Worm (Caenorhabditis elegans) whole organism, mixed stage, embryonic: ENCODE data around the gene srj-6.
A peak's percentile ranks its signal among the peaks of the same experiment; 100 is the strongest.

Experiments
- M03D4.4 ChIP-seq: sonication (generic microtip); optimal IDR thresholded peaks from 2 replicates; lab custom pipeline; 2017; ENCODE audit warnings: mild to moderate bottlenecking, missing genetic modification characterization, missing compliant biosample characterization
- bed-3 ChIP-seq: fragments of 200-800 bp; sonication (Bioruptor generic); optimal IDR thresholded peaks from 3 replicates; lab custom pipeline; 2018; ENCODE audit warnings: mild to moderate bottlenecking, missing genetic modification characterization, moderate library complexity, missing compliant biosample characterization
- ceh-39 ChIP-seq: fragments of 150-350 bp; optimal IDR thresholded peaks from 2 replicates; lab custom pipeline; 2014; ENCODE audit warnings: missing biosample characterization, missing genetic modification characterization
- ceh-43 ChIP-seq: fragments of 200-800 bp; sonication (Bioruptor generic); optimal IDR thresholded peaks from 2 replicates; lab custom pipeline; 2018; ENCODE audit warnings: mild to moderate bottlenecking, missing genetic modification characterization, moderate library complexity, missing compliant biosample characterization
- ces-1 ChIP-seq: fragments of 150-350 bp; optimal IDR thresholded peaks from 2 replicates; lab custom pipeline; 2014; ENCODE audit warnings: missing biosample characterization, missing genetic modification reagents, missing genetic modification characterization
- cnd-1 ChIP-seq: fragments of 200-800 bp; sonication (Bioruptor generic); optimal IDR thresholded peaks from 2 replicates; lab custom pipeline; 2018; ENCODE audit warnings: mild to moderate bottlenecking, missing genetic modification characterization, missing compliant biosample characterization
- drap-1 ChIP-seq: fragments of 200-800 bp; sonication (Bioruptor generic); optimal IDR thresholded peaks from 3 replicates; lab custom pipeline; 2018; ENCODE audit warnings: mild to moderate bottlenecking, missing genetic modification characterization, missing compliant biosample characterization
- elt-1 ChIP-seq: sonication (generic microtip); optimal IDR thresholded peaks from 2 replicates; lab custom pipeline; 2017; ENCODE audit warnings: missing genetic modification characterization, mild to moderate bottlenecking, missing compliant biosample characterization, antibody characterized with exemption, moderate library complexity, borderline replicate concordance; ENCODE audit not compliant: insufficient read depth
- elt-3 ChIP-seq: fragments of 150-350 bp; optimal IDR thresholded peaks from 2 replicates; lab custom pipeline; 2014; ENCODE audit warnings: missing biosample characterization, missing genetic modification characterization
- ham-2 ChIP-seq: fragments of 200-800 bp; sonication (Bioruptor generic); optimal IDR thresholded peaks from 2 replicates; lab custom pipeline; 2018; ENCODE audit warnings: mild to moderate bottlenecking, missing genetic modification characterization, missing compliant biosample characterization
- hlh-1 ChIP-seq: fragments of 150-350 bp; optimal IDR thresholded peaks from 2 replicates; lab custom pipeline; 2014; ENCODE audit warnings: missing biosample characterization, missing genetic modification reagents, missing genetic modification characterization
- lin-13 ChIP-seq: fragments of 150-350 bp; optimal IDR thresholded peaks from 2 replicates; lab custom pipeline; 2014; ENCODE audit warnings: missing biosample characterization, missing genetic modification characterization
- lin-32 ChIP-seq: fragments of 200-800 bp; sonication (Bioruptor generic); optimal IDR thresholded peaks from 2 replicates; lab custom pipeline; 2018; ENCODE audit warnings: mild to moderate bottlenecking, missing genetic modification characterization, missing compliant biosample characterization
- lsy-2 ChIP-seq: fragments of 150-350 bp; optimal IDR thresholded peaks from 2 replicates; lab custom pipeline; 2014; ENCODE audit warnings: missing biosample characterization, missing genetic modification characterization
- mab-5 ChIP-seq: fragments of 150-350 bp; optimal IDR thresholded peaks from 2 replicates; lab custom pipeline; 2014; ENCODE audit warnings: missing biosample characterization, missing genetic modification characterization
- mls-2 ChIP-seq: sonication (generic microtip); optimal IDR thresholded peaks from 2 replicates; lab custom pipeline; 2016; ENCODE audit warnings: mild to moderate bottlenecking, missing genetic modification characterization, moderate library complexity, missing compliant biosample characterization
- nhr-2 ChIP-seq: fragments of 150-350 bp; optimal IDR thresholded peaks from 2 replicates; lab custom pipeline; 2014; ENCODE audit warnings: missing biosample characterization, missing genetic modification characterization
- nhr-237 ChIP-seq: fragments of 150-350 bp; optimal IDR thresholded peaks from 2 replicates; lab custom pipeline; 2014; ENCODE audit warnings: missing biosample characterization, missing genetic modification characterization
- nhr-28 ChIP-seq: fragments of 150-350 bp; optimal IDR thresholded peaks from 2 replicates; lab custom pipeline; 2014; ENCODE audit warnings: missing biosample characterization, missing genetic modification characterization
- nhr-76 ChIP-seq: sonication (generic microtip); optimal IDR thresholded peaks from 2 replicates; lab custom pipeline; 2017; ENCODE audit warnings: missing biosample characterization, missing genetic modification characterization
- pha-4 ChIP-seq: fragments of 150-350 bp; optimal IDR thresholded peaks from 2 replicates; lab custom pipeline; 2018; ENCODE audit warnings: missing biosample characterization, missing genetic modification reagents, missing genetic modification characterization
- snpc-4 ChIP-seq: fragments of 150-350 bp; optimal IDR thresholded peaks from 2 replicates; lab custom pipeline; 2014; ENCODE audit warnings: missing biosample characterization, missing genetic modification characterization
- sptf-1 ChIP-seq: sonication (generic microtip); optimal IDR thresholded peaks from 2 replicates; lab custom pipeline; 2017; ENCODE audit warnings: mild to moderate bottlenecking, missing genetic modification characterization, moderate library complexity, missing compliant biosample characterization
- tbx-8 ChIP-seq: fragments of 200-800 bp; sonication (Bioruptor generic); optimal IDR thresholded peaks from 2 replicates; lab custom pipeline; 2018; ENCODE audit warnings: mild to moderate bottlenecking, missing genetic modification characterization, moderate library complexity, missing compliant biosample characterization
- unc-120 ChIP-seq: sonication (generic microtip); optimal IDR thresholded peaks from 2 replicates; lab custom pipeline; 2017; ENCODE audit warnings: missing genetic modification characterization, missing compliant biosample characterization; ENCODE audit not compliant: poor library complexity, severe bottlenecking
- unc-62 ChIP-seq: fragments of 150-350 bp; optimal IDR thresholded peaks from 2 replicates; lab custom pipeline; 2014; ENCODE audit warnings: missing biosample characterization, missing genetic modification reagents, missing genetic modification characterization
- zip-8 ChIP-seq: fragments of 150-350 bp; optimal IDR thresholded peaks from 2 replicates; lab custom pipeline; 2014; ENCODE audit warnings: missing biosample characterization, missing genetic modification characterization
- ztf-11 ChIP-seq: fragments of 150-350 bp; optimal IDR thresholded peaks from 2 replicates; lab custom pipeline; 2014; ENCODE audit warnings: missing biosample characterization, missing genetic modification characterization

Gene srj-6

DNA sequence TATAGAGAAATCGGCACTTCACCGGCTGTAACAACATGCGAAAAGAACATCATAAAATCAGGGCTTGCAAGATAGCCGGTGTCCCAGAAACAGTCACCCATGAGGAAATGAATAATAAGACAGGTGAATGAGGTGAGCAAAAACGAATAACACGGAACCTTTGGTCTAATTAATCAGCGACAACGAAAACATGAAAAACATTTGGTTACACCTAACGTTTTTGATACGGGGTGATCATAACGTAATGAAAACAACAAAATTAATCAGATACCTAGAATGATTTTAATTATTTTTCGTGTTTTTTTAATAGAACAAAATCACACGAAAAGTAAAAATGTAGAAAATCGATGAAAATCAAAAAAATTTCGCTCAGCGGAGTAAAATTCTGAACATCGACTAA lies 1.5 kb upstream of the srj-6 start, which contains the start of gene srh-245:
Gene srh-245 (minus strand): TSS at position 101 of the 400 bp plus-strand sequence.
- TF ChIP-seq drap-1 (GFP tag; lab: Kevin White, UChicago) (no peak), nhr-28 (tag; lab: Kevin White, UChicago) (no peak), ceh-39 (tag; lab: Kevin White, UChicago) (no peak), elt-1 (tag; lab: Kevin White, UChicago) (no peak), elt-3 (no peak), nhr-76 (tag; lab: Kevin White, UChicago) (no peak), zip-8 (tag; lab: Kevin White, UChicago) (no peak), hlh-1 (no peak), ztf-11 (tag; lab: Kevin White, UChicago) (no peak), M03D4.4 (tag; lab: Kevin White, UChicago) (no peak), ham-2 (no peak)

ce11 chrV:652940-653339 lies 1.4 kb downstream of the srj-6 start, which contains the start of gene srj-5:
Gene srj-5 (minus strand): TSS chrV:653040.
- TF ChIP-seq elt-3 (no peak), ztf-11 (tag; lab: Kevin White, UChicago) (no peak), lin-32 (no peak), unc-120 (tag; lab: Kevin White, UChicago) (no peak), tbx-8 (GFP tag; lab: Kevin White, UChicago) (no peak)
- TF ChIP-seq, all 35 proteins: peak for 0

DNA sequence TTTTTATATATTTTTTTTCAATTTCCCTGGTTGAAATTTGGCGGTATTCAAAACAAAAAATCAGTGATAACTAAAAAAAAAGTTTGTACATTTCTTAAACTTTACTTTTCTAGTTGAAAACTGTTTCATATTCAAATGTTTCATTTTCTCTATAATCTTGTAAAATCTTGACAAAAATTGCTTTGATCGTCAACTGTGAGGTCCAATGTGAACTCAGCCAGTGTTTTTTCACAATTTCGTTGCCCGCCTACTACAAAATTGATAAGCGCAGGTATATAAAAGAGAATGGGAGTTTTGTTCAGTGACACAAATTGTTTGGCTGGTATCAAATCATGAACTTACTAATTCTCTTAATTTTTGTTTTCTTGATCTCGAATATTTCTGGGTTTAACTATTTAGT lies 7.4 kb downstream of the srj-6 start, which contains the start of gene ugt-42:
Gene ugt-42 (plus strand): TSS at position 301 of the 400 bp plus-strand sequence.
- TF ChIP-seq ces-1 (GFP tag; lab: Kevin White, UChicago): no peak
- no peak for TF ChIP-seq ham-2

DNA sequence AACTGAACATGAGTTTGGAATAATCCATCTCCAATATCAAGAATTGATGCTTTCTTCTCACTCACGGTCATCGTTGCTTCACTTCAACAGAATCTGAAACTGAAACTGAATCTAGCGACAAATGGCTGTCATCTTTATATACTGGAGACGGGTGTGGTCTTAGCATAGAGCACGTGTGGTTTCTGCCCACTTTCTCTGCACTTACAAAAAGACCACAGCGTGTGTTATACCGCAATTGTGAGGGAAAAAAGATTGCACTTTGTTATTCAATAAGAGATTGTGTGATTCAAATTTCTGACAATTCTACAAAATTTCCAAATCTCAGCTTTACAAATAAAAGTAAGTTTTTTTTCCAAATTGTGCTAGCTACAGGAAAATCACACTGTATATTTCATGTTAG lies 8.2 kb downstream of the srj-6 start, which contains the start of gene F48G7.12:
Gene F48G7.12 (minus strand): TSS at position 101 of the 400 bp plus-strand sequence.
- TF ChIP-seq nhr-237: no peak
- no peak for TF ChIP-seq lin-32
- TF ChIP-seq pha-4 (tag; lab: Kevin White, UChicago): no peak
- no peak for TF ChIP-seq M03D4.4 (tag; lab: Kevin White, UChicago)
- no peak for TF ChIP-seq ham-2
- no peak for TF ChIP-seq ceh-43
- no peak for TF ChIP-seq lin-13 (tag; lab: Kevin White, UChicago)
- no peak for TF ChIP-seq hlh-1
- no peak for TF ChIP-seq nhr-2 (tag; lab: Kevin White, UChicago)
- TF ChIP-seq lsy-2 (tag; lab: Kevin White, UChicago): no peak
- TF ChIP-seq mls-2 (tag; lab: Kevin White, UChicago): no peak
- no peak for TF ChIP-seq sptf-1 (tag; lab: Kevin White, UChicago)
- TF ChIP-seq bed-3: no peak
- TF ChIP-seq, all 35 proteins: peak for 0

DNA sequence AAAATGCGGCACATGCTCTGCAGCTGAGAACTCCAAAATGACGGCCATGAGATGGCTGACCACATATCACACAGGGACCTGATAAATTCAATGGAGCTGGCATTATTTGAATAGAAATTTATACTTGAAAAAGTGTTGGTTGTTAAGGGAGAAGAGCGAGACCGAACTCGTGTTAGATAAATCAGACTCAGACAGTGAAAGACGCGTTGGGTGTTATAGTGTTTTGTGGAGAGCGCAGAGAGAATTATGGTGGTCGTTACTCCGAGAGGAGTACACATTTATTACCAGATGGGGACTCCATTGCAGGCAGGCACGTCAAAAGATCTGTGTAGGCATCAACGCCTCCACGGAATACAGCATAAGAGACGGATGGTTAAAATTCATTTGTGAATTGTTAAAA lies 11.6 kb downstream of the srj-6 start, which contains the start of gene nhr-190:
Gene nhr-190 (minus strand): TSS at position 175 of the 400 bp plus-strand sequence.
- no peak for TF ChIP-seq snpc-4 (tag; lab: Kevin White, UChicago)
- no peak for TF ChIP-seq ceh-39 (tag; lab: Kevin White, UChicago)
- peak; percentile 22 for TF ChIP-seq unc-120 (tag; lab: Kevin White, UChicago)
- no peak for TF ChIP-seq ztf-11 (tag; lab: Kevin White, UChicago)
- TF ChIP-seq zip-8 (tag; lab: Kevin White, UChicago): no peak
- no peak for TF ChIP-seq pha-4 (tag; lab: Kevin White, UChicago)
- no peak for TF ChIP-seq bed-3
- peak; percentile 41 for TF ChIP-seq ces-1 (GFP tag; lab: Kevin White, UChicago)

DNA sequence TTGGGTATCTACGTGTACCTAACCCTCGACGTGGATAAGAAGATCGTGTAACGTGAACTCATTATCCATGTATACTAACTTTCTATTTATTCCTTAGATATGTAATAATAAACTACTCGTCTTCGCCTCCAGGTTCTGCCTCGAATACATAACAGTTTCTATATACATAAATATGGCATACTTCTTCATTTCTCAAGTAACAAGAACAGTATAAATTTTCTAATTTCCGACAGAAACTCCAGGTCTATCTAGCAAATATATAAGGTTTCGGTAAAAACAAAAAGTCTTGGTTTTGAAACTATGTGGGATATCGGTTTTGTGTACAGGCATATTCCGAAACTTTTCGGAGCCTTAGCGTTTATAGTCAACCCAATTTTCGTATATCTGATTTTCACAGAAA lies 16.0 kb downstream of the srj-6 start, which contains the start of gene srj-37:
Gene srj-37 (plus strand): TSS at position 301 of the 400 bp plus-strand sequence.
- TF ChIP-seq nhr-2 (tag; lab: Kevin White, UChicago): no peak
- TF ChIP-seq nhr-237: no peak
- TF ChIP-seq unc-62 (GFP tag; lab: Kevin White, UChicago): no peak
- TF ChIP-seq lin-13 (tag; lab: Kevin White, UChicago): no peak
- TF ChIP-seq ceh-43: no peak
- TF ChIP-seq zip-8 (tag; lab: Kevin White, UChicago): no peak
- no peak for TF ChIP-seq sptf-1 (tag; lab: Kevin White, UChicago)
- no peak for TF ChIP-seq snpc-4 (tag; lab: Kevin White, UChicago)

- TF ChIP-seq ham-2: no peak
- no peak for TF ChIP-seq tbx-8 (GFP tag; lab: Kevin White, UChicago)
- no peak for TF ChIP-seq cnd-1 (tag; lab: Kevin White, UChicago)
- no peak for TF ChIP-seq elt-3
- no peak for TF ChIP-seq unc-120 (tag; lab: Kevin White, UChicago)
- TF ChIP-seq lin-32: no peak
- TF ChIP-seq nhr-28 (tag; lab: Kevin White, UChicago): no peak
- no peak for TF ChIP-seq mab-5
- TF ChIP-seq nhr-237: no peak
- TF ChIP-seq, all 35 proteins: peak for 0
Observed at ce11 chrV:636281-636680, 18.0 kb downstream of the srj-6 start, which contains the start of gene pals-31. Gene pals-31 (plus strand): TSS chrV:636581.
